Worm (Caenorhabditis elegans) whole organism, midembryonic: ENCODE data around the gene haf-7.

ENCODE experiments used
- T22C8.4 ChIP-seq: fragments of 200-800 bp; sonication (Bioruptor generic); IDR thresholded peaks from 2 replicates; pipeline ENCODE4 v1.3.6; 2022; ENCODE audit warnings: missing genetic modification characterization, missing compliant biosample characterization
- cog-1 ChIP-seq: sonication (generic microtip); optimal IDR thresholded peaks from 2 replicates; lab custom pipeline; 2016; ENCODE audit warnings: missing genetic modification characterization, missing compliant biosample characterization
- flt-1 ChIP-seq: fragments of 200-800 bp; sonication (Bioruptor generic); IDR thresholded peaks from 2 replicates; pipeline ENCODE4 v1.3.6; 2022; ENCODE audit warnings: missing genetic modification characterization, missing compliant biosample characterization
- klf-2 ChIP-seq: fragments of 200-800 bp; sonication (Bioruptor generic); conservative IDR thresholded peaks from 2 replicates; pipeline ENCODE4 v1.3.6; 2022; ENCODE audit warnings: missing genetic modification reagents, missing genetic modification characterization, missing compliant biosample characterization
- med-1 ChIP-seq: sonication (generic microtip); optimal IDR thresholded peaks from 2 replicates; lab custom pipeline; 2017; ENCODE audit warnings: missing genetic modification characterization, mild to moderate bottlenecking, missing compliant biosample characterization, antibody characterized with exemption, missing genetic modification reagents; ENCODE audit not compliant: insufficient read depth
- ref-1 ChIP-seq: fragments of 200-800 bp; sonication (Bioruptor generic); conservative IDR thresholded peaks from 2 replicates; pipeline ENCODE4 v1.3.6; 2022; ENCODE audit warnings: missing genetic modification reagents, missing genetic modification characterization, missing compliant biosample characterization
- tab-1 ChIP-seq: fragments of 200-800 bp; sonication (Bioruptor generic); IDR thresholded peaks from 2 replicates; pipeline ENCODE4 v1.3.6; 2022; ENCODE audit warnings: missing genetic modification characterization, missing compliant biosample characterization
- ztf-23 ChIP-seq: fragments of 200-800 bp; sonication (Bioruptor generic); IDR thresholded peaks from 2 replicates; pipeline ENCODE4 v1.3.6; 2022; ENCODE audit warnings: missing genetic modification reagents, missing genetic modification characterization, missing compliant biosample characterization
- ztf-29 ChIP-seq: fragments of 200-800 bp; sonication (Bioruptor generic); IDR thresholded peaks from 2 replicates; pipeline ENCODE4 v1.3.6; 2022; ENCODE audit warnings: missing genetic modification reagents, missing genetic modification characterization, missing compliant biosample characterization

Gene haf-7

ce11 chrV:14790792-14791191 is 17.7 kb downstream of the haf-7 start:
- no peak for TF ChIP-seq ref-1 (GFP tag; lab: Robert Waterston, UW)
- no peak for TF ChIP-seq ztf-23
- no peak for TF ChIP-seq ztf-29

- no peak for TF ChIP-seq flt-1
- no peak for TF ChIP-seq ztf-23
- TF ChIP-seq T22C8.4, result no peak
- TF ChIP-seq ref-1 (GFP tag; lab: Robert Waterston, UW), result no peak
- TF ChIP-seq klf-2 (GFP tag; lab: Robert Waterston, UW), result no peak
- TF ChIP-seq cog-1 (tag; lab: Kevin White, UChicago), result no peak
- no peak for TF ChIP-seq ztf-29
- TF ChIP-seq tab-1 (GFP tag; lab: Robert Waterston, UW), result no peak
- no peak for TF ChIP-seq med-1 (GFP tag; lab: Kevin White, UChicago)
Observed at ce11 chrV:14791703-14792102, 18.6 kb downstream of the haf-7 start.

ce11 chrV:14792346-14792745 is 19.3 kb downstream of the haf-7 start:
- TF ChIP-seq med-1 (GFP tag; lab: Kevin White, UChicago) (no peak), ref-1 (GFP tag; lab: Robert Waterston, UW) (no peak), ztf-29 (no peak), cog-1 (tag; lab: Kevin White, UChicago) (no peak), tab-1 (GFP tag; lab: Robert Waterston, UW) (no peak), flt-1 (no peak)

- no peak for TF ChIP-seq ref-1 (GFP tag; lab: Robert Waterston, UW)
- no peak for TF ChIP-seq ztf-23
- no peak for TF ChIP-seq klf-2 (GFP tag; lab: Robert Waterston, UW)
- TF ChIP-seq ztf-29, result no peak
- no peak for TF ChIP-seq tab-1 (GFP tag; lab: Robert Waterston, UW)
- no peak for TF ChIP-seq cog-1 (tag; lab: Kevin White, UChicago)
- no peak for TF ChIP-seq T22C8.4
- no peak for TF ChIP-seq med-1 (GFP tag; lab: Kevin White, UChicago)
- no peak for TF ChIP-seq flt-1
Observed at ce11 chrV:14793043-14793442, 20.0 kb downstream of the haf-7 start.

DNA sequence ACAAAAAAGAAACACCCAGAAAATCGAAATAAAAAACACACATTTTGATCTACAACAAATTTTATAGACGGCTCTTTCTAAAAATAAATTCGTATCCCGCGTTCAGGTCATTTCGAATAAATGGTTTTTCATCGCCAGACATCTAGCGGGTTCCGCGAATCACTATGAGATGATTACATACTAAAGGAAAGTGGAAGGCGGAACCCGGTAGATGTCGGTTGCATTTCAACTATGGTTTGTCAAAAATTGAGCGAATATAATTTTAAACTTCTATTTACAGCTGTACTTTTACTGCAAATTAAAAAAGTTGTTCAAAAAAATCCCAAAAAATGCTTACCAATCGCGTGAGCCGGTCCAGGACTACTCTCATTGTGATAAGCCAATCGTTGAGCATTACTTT is 24.8 kb downstream of the haf-7 start:
- TF ChIP-seq cog-1 (tag; lab: Kevin White, UChicago) (no peak), flt-1 (no peak), ref-1 (GFP tag; lab: Robert Waterston, UW) (no peak), ztf-23 (no peak), klf-2 (GFP tag; lab: Robert Waterston, UW) (no peak), med-1 (GFP tag; lab: Kevin White, UChicago) (no peak), tab-1 (GFP tag; lab: Robert Waterston, UW) (no peak), ztf-29 (no peak), T22C8.4 (no peak)

- TF ChIP-seq tab-1 (GFP tag; lab: Robert Waterston, UW) (no peak), ztf-23 (no peak), med-1 (GFP tag; lab: Kevin White, UChicago) (no peak), cog-1 (tag; lab: Kevin White, UChicago) (no peak), T22C8.4 (no peak), ref-1 (GFP tag; lab: Robert Waterston, UW) (no peak), klf-2 (GFP tag; lab: Robert Waterston, UW) (no peak), ztf-29 (no peak), flt-1 (no peak)
Observed at ce11 chrV:14800402-14800801, 27.3 kb downstream of the haf-7 start.

- TF ChIP-seq ref-1 (GFP tag; lab: Robert Waterston, UW), result no peak
- no peak for TF ChIP-seq klf-2 (GFP tag; lab: Robert Waterston, UW)
- no peak for TF ChIP-seq ztf-29
- no peak for TF ChIP-seq T22C8.4
- TF ChIP-seq flt-1, result no peak
- TF ChIP-seq tab-1 (GFP tag; lab: Robert Waterston, UW), result no peak
- TF ChIP-seq med-1 (GFP tag; lab: Kevin White, UChicago), result no peak
- TF ChIP-seq cog-1 (tag; lab: Kevin White, UChicago), result no peak
- TF ChIP-seq ztf-23, result no peak
Observed at ce11 chrV:14806204-14806737, 33.2 kb downstream of the haf-7 start.

ce11 chrV:14813566-14813965 is 40.5 kb downstream of the haf-7 start:
- no peak for TF ChIP-seq ztf-29
- TF ChIP-seq flt-1, result no peak
- TF ChIP-seq T22C8.4, result no peak
- TF ChIP-seq ztf-23, result no peak
- TF ChIP-seq ref-1 (GFP tag; lab: Robert Waterston, UW), result no peak
- TF ChIP-seq cog-1 (tag; lab: Kevin White, UChicago), result no peak
- TF ChIP-seq tab-1 (GFP tag; lab: Robert Waterston, UW), result no peak
- no peak for TF ChIP-seq klf-2 (GFP tag; lab: Robert Waterston, UW)
- no peak for TF ChIP-seq med-1 (GFP tag; lab: Kevin White, UChicago)

ce11 chrV:14815500-14815899 is 42.4 kb downstream of the haf-7 start, which contains the start of gene rin-1:
rin-1 (minus strand) TSS chrV:14815600.
- TF ChIP-seq cog-1 (tag; lab: Kevin White, UChicago) (no peak), T22C8.4 (no peak), med-1 (GFP tag; lab: Kevin White, UChicago) (no peak), ztf-29 (no peak), flt-1 (no peak), klf-2 (GFP tag; lab: Robert Waterston, UW) (no peak), tab-1 (GFP tag; lab: Robert Waterston, UW) (no peak), ztf-23 (no peak), ref-1 (GFP tag; lab: Robert Waterston, UW) (no peak)

- no peak for TF ChIP-seq tab-1 (GFP tag; lab: Robert Waterston, UW)
- no peak for TF ChIP-seq T22C8.4
- TF ChIP-seq flt-1, result no peak
- no peak for TF ChIP-seq med-1 (GFP tag; lab: Kevin White, UChicago)
- no peak for TF ChIP-seq klf-2 (GFP tag; lab: Robert Waterston, UW)
- TF ChIP-seq ztf-23, result no peak
- no peak for TF ChIP-seq ref-1 (GFP tag; lab: Robert Waterston, UW)
- no peak for TF ChIP-seq cog-1 (tag; lab: Kevin White, UChicago)
- TF ChIP-seq ztf-29, result no peak
Observed at ce11 chrV:14820314-14820713, 47.3 kb downstream of the haf-7 start.
